Fruit fly (Drosophila melanogaster) whole organism, embryonic: ENCODE measurements around the gene AP-1mu.

Experiments used
- ATbp ChIP-seq: fragments of 200-800 bp; sonication (Bioruptor generic); optimal IDR thresholded peaks from 2 replicates; lab custom pipeline; 2017; ENCODE audit warnings: missing biosample characterization, mild to moderate bottlenecking, missing genetic modification characterization, missing genetic modification reagents
- Adf1 ChIP-seq: fragments of 200-800 bp; sonication (Bioruptor generic); IDR thresholded peaks from 2 replicates; pipeline ENCODE4 v1.3.6; 2022; ENCODE audit warnings: missing biosample characterization, missing genetic modification characterization
- Atf6 ChIP-seq: fragments of 200-800 bp; sonication (Bioruptor generic); IDR thresholded peaks from 2 replicates; pipeline ENCODE4 v1.3.6; 2022; ENCODE audit warnings: missing biosample characterization, missing genetic modification characterization
- CG11560 ChIP-seq: fragments of 200-800 bp; sonication (Bioruptor generic); IDR thresholded peaks from 3 replicates; pipeline ENCODE4 v1.3.6; 2022; ENCODE audit warnings: missing biosample characterization, missing genetic modification characterization
- CG14860 ChIP-seq: fragments of 200-800 bp; sonication (Bioruptor generic); IDR thresholded peaks from 3 replicates; pipeline ENCODE4 v1.3.6; 2022; ENCODE audit warnings: missing biosample characterization, missing genetic modification characterization; ENCODE audit not compliant: partially characterized antibody
- CG16813 ChIP-seq: fragments of 200-800 bp; sonication (Bioruptor generic); IDR thresholded peaks from 3 replicates; pipeline ENCODE4 v1.3.6; 2022; ENCODE audit warnings: missing biosample characterization, missing genetic modification characterization; ENCODE audit not compliant: partially characterized antibody
- CG16863 ChIP-seq: fragments of 200-800 bp; sonication (Bioruptor generic); optimal IDR thresholded peaks from 3 replicates; lab custom pipeline; 2016; ENCODE audit warnings: missing biosample characterization, missing genetic modification characterization
- CG17385 ChIP-seq: fragments of 200-800 bp; sonication (Bioruptor generic); optimal IDR thresholded peaks from 3 replicates; lab custom pipeline; 2018; ENCODE audit warnings: missing biosample characterization, mild to moderate bottlenecking, missing genetic modification characterization
- CG17802 ChIP-seq: fragments of 200-800 bp; sonication (Bioruptor generic); optimal IDR thresholded peaks from 2 replicates; lab custom pipeline; 2018; ENCODE audit warnings: missing biosample characterization, mild to moderate bottlenecking, missing genetic modification characterization, moderate library complexity
- CG30020 ChIP-seq: fragments of 200-800 bp; optimal IDR thresholded peaks from 2 replicates; lab custom pipeline; 2019; ENCODE audit warnings: missing biosample characterization, mild to moderate bottlenecking, missing genetic modification characterization, moderate library complexity
- CG30403 ChIP-seq: fragments of 200-800 bp; sonication (Bioruptor generic); optimal IDR thresholded peaks from 3 replicates; lab custom pipeline; 2016; ENCODE audit warnings: missing biosample characterization, missing genetic modification characterization
- CG30431 ChIP-seq: fragments of 200-800 bp; sonication (Bioruptor generic); optimal IDR thresholded peaks from 2 replicates; lab custom pipeline; 2017; ENCODE audit warnings: missing biosample characterization, missing genetic modification characterization
- CG3407 ChIP-seq: fragments of 200-800 bp; sonication (Bioruptor generic); optimal IDR thresholded peaks from 2 replicates; lab custom pipeline; 2018; ENCODE audit warnings: missing biosample characterization, mild to moderate bottlenecking, missing genetic modification characterization
- CG4854 ChIP-seq: fragments of 200-800 bp; sonication (Bioruptor generic); optimal IDR thresholded peaks from 2 replicates; lab custom pipeline; 2016; ENCODE audit warnings: missing biosample characterization, missing genetic modification characterization, inconsistent platforms
- CG8924 ChIP-seq: fragments of 200-800 bp; optimal IDR thresholded peaks from 3 replicates; lab custom pipeline; 2019; ENCODE audit warnings: missing biosample characterization, mild to moderate bottlenecking, missing genetic modification characterization, moderate library complexity
- Eip74EF ChIP-seq, 2 experiments: fragments of 200-800 bp in 1 of 2; fragments of >200 bp in 1 of 2; sonication (Bioruptor generic) in 1 of 2; optimal IDR thresholded peaks; 2 replicates each; lab custom pipeline; 2017 to 2019; ENCODE audit warnings: missing biosample characterization in 2 of 2, missing genetic modification characterization in 2 of 2, mild to moderate bottlenecking in 1 of 2, moderate library complexity in 1 of 2
- Ets65A ChIP-seq: fragments of 200-800 bp; sonication (Bioruptor generic); peaks from one replicate; lab custom pipeline; 2016; ENCODE audit warnings: missing biosample characterization, missing genetic modification characterization
- Fer2 ChIP-seq: fragments of 200-800 bp; sonication (Bioruptor generic); optimal IDR thresholded peaks from 2 replicates; lab custom pipeline; 2018; ENCODE audit warnings: missing biosample characterization, mild to moderate bottlenecking, missing genetic modification characterization, moderate library complexity
- HLH3B ChIP-seq: fragments of 200-800 bp; sonication (Bioruptor generic); IDR thresholded peaks from 2 replicates; pipeline ENCODE4 v1.3.6; 2022; ENCODE audit warnings: missing biosample characterization, missing genetic modification characterization
- HLH4C ChIP-seq: fragments of 200-800 bp; sonication (Bioruptor generic); IDR thresholded peaks from 3 replicates; pipeline ENCODE4 v1.3.6; 2022; ENCODE audit warnings: missing biosample characterization, missing genetic modification characterization; ENCODE audit not compliant: partially characterized antibody
- Hmr ChIP-seq: fragments of 200-800 bp; sonication (Bioruptor generic); optimal IDR thresholded peaks from 3 replicates; lab custom pipeline; 2017; ENCODE audit warnings: mild to moderate bottlenecking, missing biosample characterization, missing genetic modification reagents, missing genetic modification characterization
- Meics ChIP-seq: fragments of 200-800 bp; sonication (Bioruptor generic); optimal IDR thresholded peaks from 2 replicates; lab custom pipeline; 2017; ENCODE audit warnings: missing biosample characterization, mild to moderate bottlenecking, missing genetic modification characterization
- NFAT ChIP-seq: fragments of 200-800 bp; sonication (Bioruptor generic); IDR thresholded peaks from 2 replicates; pipeline ENCODE4 v1.3.6; 2022; ENCODE audit warnings: missing biosample characterization, missing genetic modification characterization
- Neu2 ChIP-seq: fragments of 200-800 bp; sonication (Bioruptor generic); optimal IDR thresholded peaks from 3 replicates; lab custom pipeline; 2016; ENCODE audit warnings: missing biosample characterization, missing genetic modification characterization, borderline replicate concordance
- Nf-YC ChIP-seq: fragments of 200-800 bp; optimal IDR thresholded peaks from 3 replicates; lab custom pipeline; 2019; ENCODE audit warnings: missing biosample characterization, mild to moderate bottlenecking, missing genetic modification characterization, moderate library complexity
- Optix ChIP-seq: fragments of 200-800 bp; sonication (Bioruptor generic); IDR thresholded peaks from 3 replicates; pipeline ENCODE4 v1.3.6; 2022; ENCODE audit warnings: missing biosample characterization, missing genetic modification characterization
- Ravus ChIP-seq: fragments of 200-800 bp; sonication (Bioruptor generic); IDR thresholded peaks from 2 replicates; pipeline ENCODE4 v1.3.6; 2022; ENCODE audit warnings: missing biosample characterization, missing genetic modification characterization
- Tbp ChIP-seq: fragments of >200 bp; optimal IDR thresholded peaks from 2 replicates; lab custom pipeline; 2018; ENCODE audit warnings: missing biosample characterization, missing genetic modification characterization
- amos ChIP-seq: fragments of 200-800 bp; sonication (Bioruptor generic); IDR thresholded peaks from 2 replicates; pipeline ENCODE4 v1.3.6; 2022; ENCODE audit warnings: missing biosample characterization, missing genetic modification characterization; ENCODE audit not compliant: partially characterized antibody
- ci ChIP-seq: fragments of 200-800 bp; sonication (Bioruptor generic); IDR thresholded peaks from 3 replicates; pipeline ENCODE4 v1.3.6; 2022; ENCODE audit warnings: missing biosample characterization, missing genetic modification characterization
- dmrt99B ChIP-seq: fragments of 200-800 bp; sonication (Bioruptor generic); optimal IDR thresholded peaks from 2 replicates; lab custom pipeline; 2018; ENCODE audit warnings: missing biosample characterization, mild to moderate bottlenecking, missing genetic modification characterization, moderate library complexity
- dysf ChIP-seq: fragments of 200-800 bp; sonication (Bioruptor generic); IDR thresholded peaks from 3 replicates; pipeline ENCODE4 v1.3.6; 2022; ENCODE audit warnings: missing biosample characterization, missing genetic modification characterization
- ewg ChIP-seq: fragments of 200-800 bp; sonication (Bioruptor generic); optimal IDR thresholded peaks from 3 replicates; lab custom pipeline; 2017; ENCODE audit warnings: mild to moderate bottlenecking, missing biosample characterization, missing genetic modification reagents, missing genetic modification characterization
- eyg ChIP-seq: fragments of 200-800 bp; sonication (Bioruptor generic); optimal IDR thresholded peaks from 3 replicates; lab custom pipeline; 2016; ENCODE audit warnings: missing biosample characterization, missing genetic modification characterization
- fd102C ChIP-seq: fragments of 200-800 bp; sonication (Bioruptor generic); optimal IDR thresholded peaks from 2 replicates; lab custom pipeline; 2018; ENCODE audit warnings: missing biosample characterization, mild to moderate bottlenecking, missing genetic modification characterization, moderate library complexity
- fd96Cb ChIP-seq: fragments of 200-800 bp; sonication (Bioruptor generic); optimal IDR thresholded peaks from 2 replicates; lab custom pipeline; 2018; ENCODE audit warnings: missing biosample characterization, mild to moderate bottlenecking, missing genetic modification characterization, moderate library complexity
- inv ChIP-seq: fragments of 200-800 bp; sonication (Bioruptor generic); IDR thresholded peaks from 2 replicates; pipeline ENCODE4 v1.3.6; 2022; ENCODE audit warnings: missing biosample characterization, missing genetic modification characterization; ENCODE audit not compliant: partially characterized antibody
- mirr ChIP-seq: fragments of 200-800 bp; sonication (Bioruptor generic); optimal IDR thresholded peaks from 3 replicates; lab custom pipeline; 2018; ENCODE audit warnings: missing biosample characterization, mild to moderate bottlenecking, missing genetic modification characterization
- odd ChIP-seq: fragments of 200-800 bp; sonication (Bioruptor generic); optimal IDR thresholded peaks from 2 replicates; lab custom pipeline; 2017; ENCODE audit warnings: missing biosample characterization, mild to moderate bottlenecking, missing genetic modification characterization
- pan ChIP-seq, 4 experiments: fragments of >200 bp in 3 of 4; fragments of 200-800 bp in 1 of 4; sonication (Bioruptor generic) in 1 of 4; optimal IDR thresholded peaks in 3 of 4; IDR thresholded peaks in 1 of 4; 2 replicates each; pipeline versions ENCODE4 v1.3.6 to Lab custom; 2017 to 2022; ENCODE audit warnings: missing biosample characterization in 2 of 4, missing genetic modification characterization in 2 of 4, mixed read lengths in 1 of 4
- pho ChIP-seq: fragments of 200-800 bp; sonication (Bioruptor generic); optimal IDR thresholded peaks from 2 replicates; lab custom pipeline; 2016; ENCODE audit warnings: missing biosample characterization, missing genetic modification characterization
- ranshi ChIP-seq: fragments of 200-800 bp; sonication (Bioruptor generic); IDR thresholded peaks from 2 replicates; pipeline ENCODE4 v1.3.6; 2022; ENCODE audit warnings: missing biosample characterization, missing genetic modification characterization
- repo ChIP-seq: fragments of 200-800 bp; sonication (Bioruptor generic); optimal IDR thresholded peaks from 2 replicates; lab custom pipeline; 2016; ENCODE audit warnings: missing biosample characterization, missing genetic modification characterization
- sqz ChIP-seq: fragments of 200-800 bp; sonication (Bioruptor generic); optimal IDR thresholded peaks from 3 replicates; lab custom pipeline; 2018; ENCODE audit warnings: missing biosample characterization, mild to moderate bottlenecking, missing genetic modification characterization
- trh ChIP-seq: fragments of 200-800 bp; sonication (Bioruptor generic); optimal IDR thresholded peaks from 2 replicates; lab custom pipeline; 2016; ENCODE audit warnings: missing biosample characterization, missing genetic modification characterization
- ttk ChIP-seq: fragments of 200-800 bp; sonication (Bioruptor generic); IDR thresholded peaks from 2 replicates; pipeline ENCODE4 v2.1.2; 2022; ENCODE audit warnings: missing biosample characterization, missing genetic modification characterization
- vvl ChIP-seq: fragments of 200-800 bp; sonication (Bioruptor generic); IDR thresholded peaks from 2 replicates; pipeline ENCODE4 v1.3.6; 2022; ENCODE audit warnings: missing biosample characterization, missing genetic modification characterization
- zf30C ChIP-seq: fragments of 200-800 bp; sonication (Bioruptor generic); optimal IDR thresholded peaks from 3 replicates; lab custom pipeline; 2018; ENCODE audit warnings: missing biosample characterization, mild to moderate bottlenecking, missing genetic modification characterization

The AP-1mu gene

dm6 chr3R:9559413-9560014, at the start of gene AP-1mu, which contains the start of gene MBD-like (continued):
- TF ChIP-seq CG17385 (GFP tag; lab: Kevin White, UChicago), result peak; percentile 81
- TF ChIP-seq ewg (GFP tag; lab: Kevin White, UChicago), result peak; percentile 58
- peak; percentile 29; the same call in 1 of the 2 replicates for TF ChIP-seq amos (GFP tag; lab: Robert Waterston, UW)
- no peak for TF ChIP-seq Tbp (GFP tag; lab: Kevin White, UChicago)
- peak; percentile 42; the same call in 1 of the 3 replicates for TF ChIP-seq CG16813 (GFP tag; lab: Robert Waterston, UW)
- TF ChIP-seq NFAT (GFP tag; lab: Robert Waterston, UW), result no peak
- peak; percentile 58; the same call in 1 of the 2 replicates for TF ChIP-seq ranshi (GFP tag; lab: Robert Waterston, UW)
- TF ChIP-seq odd (GFP tag; lab: Kevin White, UChicago), result no peak
- TF ChIP-seq Optix (GFP tag; lab: Robert Waterston, UW), result peak; percentile 9; the same call in 1 of the 3 replicates
- peak; percentile 63 for TF ChIP-seq CG8924
- peak; percentile 63; the same call in 1 of the 3 replicates for TF ChIP-seq dysf
- TF ChIP-seq Ets65A (GFP tag; lab: Kevin White, UChicago), result peak; percentile 95
- TF ChIP-seq ci (GFP tag; lab: Robert Waterston, UW), result 0 out of 3 replicates have a peak, but pooled peaks have one; percentile 41
- TF ChIP-seq eyg (GFP tag; lab: Kevin White, UChicago), result peak; percentile 19
- TF ChIP-seq CG30403, result peak; percentile 83
- no peak for TF ChIP-seq pan (optimal IDR thresholded peaks at IDR 0.05; lab: Kevin White, UChicago)
- TF ChIP-seq pan (GFP tag; optimal IDR thresholded peaks at IDR 0.05 in 1 of 2, IDR thresholded peaks at IDR 0.05 in 1 of 2), result peak in 1 of 2 experiments; percentile 56
- 0 out of 2 replicates have a peak, but pooled peaks have one; percentile 13 for TF ChIP-seq inv (GFP tag; lab: Robert Waterston, UW)
- TF ChIP-seq Nf-YC (tag; lab: Kevin White, UChicago), result peak; percentile 62
- TF ChIP-seq ATbp (GFP tag; lab: Kevin White, UChicago), result no peak
- TF ChIP-seq fd102C, result no peak
- no peak for TF ChIP-seq zf30C (GFP tag; lab: Kevin White, UChicago)
- TF ChIP-seq CG30020 (tag; lab: Kevin White, UChicago), result peak; percentile 59
- TF ChIP-seq CG3407, result no peak
- no peak for TF ChIP-seq Eip74EF (GFP tag; optimal IDR thresholded peaks at IDR 0.05; lab: Kevin White, UChicago)
- TF ChIP-seq vvl, result peak; percentile 75
- no peak for TF ChIP-seq ttk (GFP tag; lab: Robert Waterston, UW)
- TF ChIP-seq HLH4C, result no peak
- no peak for TF ChIP-seq Ravus (GFP tag; lab: Robert Waterston, UW)
- TF ChIP-seq CG16863 (GFP tag; lab: Kevin White, UChicago), result peak; percentile 45
- no peak for TF ChIP-seq CG11560 (tag; lab: Robert Waterston, UW)
- TF ChIP-seq Fer2 (tag; lab: Kevin White, UChicago), result peak; percentile 11
- TF ChIP-seq CG30431 (GFP tag; lab: Kevin White, UChicago), result peak; percentile 31
- TF ChIP-seq Hmr (GFP tag; lab: Kevin White, UChicago), result peak; percentile 64
- TF ChIP-seq sqz (GFP tag; lab: Kevin White, UChicago), result no peak
- no peak for TF ChIP-seq trh (GFP tag; lab: Kevin White, UChicago)
- TF ChIP-seq Meics (GFP tag; lab: Kevin White, UChicago), result peak; percentile 48
- TF ChIP-seq fd96Cb (tag; lab: Kevin White, UChicago), result peak; percentile 26
- no peak for TF ChIP-seq CG14860 (GFP tag; lab: Robert Waterston, UW)
- TF ChIP-seq repo (GFP tag; lab: Kevin White, UChicago), result no peak
- TF ChIP-seq HLH3B (GFP tag; lab: Robert Waterston, UW), result peak; percentile 40; the same call in 1 of the 2 replicates
- peak; percentile 58 for TF ChIP-seq CG4854 (GFP tag; lab: Kevin White, UChicago)
- TF ChIP-seq dmrt99B (tag; lab: Kevin White, UChicago), result no peak
- TF ChIP-seq Adf1 (GFP tag; lab: Robert Waterston, UW), result peak; percentile 33; the same call in 1 of the 2 replicates
- no peak for TF ChIP-seq mirr (GFP tag; lab: Kevin White, UChicago)
- TF ChIP-seq Atf6 (GFP tag; lab: Robert Waterston, UW), result peak; percentile 67
- no peak for TF ChIP-seq Neu2
- peak; percentile 68 for TF ChIP-seq pho (GFP tag; lab: Kevin White, UChicago)
- TF ChIP-seq CG17802 (tag; lab: Kevin White, UChicago), result peak; percentile 17
